Worm (Caenorhabditis elegans): Measurements from ENCODE around the gene str-7.

The str-7 gene

ce11 chrV:16099441-16099840, at the start of gene str-7:
TSS of gene str-7 (minus strand) at chrV:16099541.
- TF ChIP-seq nhr-76 (tag; optimal IDR thresholded peaks at IDR 0.05): no peak
- no peak for TF ChIP-seq aha-1 (tag)
- no peak for TF ChIP-seq nhr-111 (GFP tag; optimal IDR thresholded peaks at IDR 0.05)
- TF ChIP-seq lin-39 (tag; optimal IDR thresholded peaks at IDR 0.05): no peak
- TF ChIP-seq hif-1 (tag; optimal IDR thresholded peaks at IDR 0.05): no peak
- TF ChIP-seq D1046.2 (GFP tag; IDR thresholded peaks at IDR 0.05): no peak
- no peak for TF ChIP-seq zip-11 (GFP tag; IDR thresholded peaks at IDR 0.05)
- TF ChIP-seq set-16 (GFP tag; IDR thresholded peaks at IDR 0.05): no peak
- TF ChIP-seq nhr-11 (tag; optimal IDR thresholded peaks at IDR 0.05): no peak
- no peak for TF ChIP-seq mep-1 (tag; optimal IDR thresholded peaks at IDR 0.05)
- TF ChIP-seq dmd-9 (GFP tag; IDR thresholded peaks at IDR 0.05): no peak
- TF ChIP-seq Y5F2A.4 (GFP tag; optimal IDR thresholded peaks at IDR 0.05): no peak
- TF ChIP-seq mes-2 (tag; optimal IDR thresholded peaks at IDR 0.05; ENCODE audit: poor library complexity, severe bottlenecking): no peak
- TF ChIP-seq lir-3 (tag; optimal IDR thresholded peaks at IDR 0.05): no peak
- TF ChIP-seq cey-2 (tag; optimal IDR thresholded peaks at IDR 0.05; ENCODE audit: borderline replicate concordance, insufficient read depth): no peak
- no peak for TF ChIP-seq lin-1 (GFP tag; IDR thresholded peaks at IDR 0.05)
- TF ChIP-seq lin-15B (tag; optimal IDR thresholded peaks at IDR 0.05): no peak
- no peak for TF ChIP-seq ceh-28 (tag; optimal IDR thresholded peaks at IDR 0.05)
- TF ChIP-seq ZK337.2 (GFP tag; IDR thresholded peaks at IDR 0.05): no peak

DNA sequence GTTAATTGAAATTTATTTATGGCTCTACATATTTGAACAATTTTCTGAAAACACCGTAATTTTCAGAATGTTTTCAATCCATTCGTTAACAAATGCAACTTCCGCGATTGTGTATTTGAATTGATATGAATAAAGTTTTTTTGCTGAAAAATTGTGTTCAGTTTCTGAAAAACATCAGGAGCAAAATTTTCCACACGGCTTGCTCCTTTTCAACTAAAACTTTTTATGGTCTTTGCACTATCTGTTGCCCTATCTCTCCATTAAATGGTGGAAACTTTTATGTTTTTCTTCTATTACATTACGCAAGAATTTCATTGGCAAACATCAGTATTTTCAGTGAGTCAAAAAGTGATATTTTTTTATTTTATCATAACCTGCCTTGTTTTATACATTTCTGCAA, 49.5 kb upstream of the str-7 start, which contains the start of gene F10A3.4:
F10A3.4 (plus strand) TSS at position 301 of the 400 bp plus-strand sequence.
- TF ChIP-seq mxl-2 (GFP tag; conservative IDR thresholded peaks at IDR 0.05): no peak
- TF ChIP-seq gei-8 (GFP tag; optimal IDR thresholded peaks at IDR 0.05): no peak
- no peak for TF ChIP-seq dpl-1 (GFP tag; optimal IDR thresholded peaks at IDR 0.05)
- TF ChIP-seq madf-9 (GFP tag; conservative IDR thresholded peaks at IDR 0.05): no peak
- no peak for TF ChIP-seq saeg-2 (GFP tag; IDR thresholded peaks at IDR 0.05)
- TF ChIP-seq R02D3.7 (tag; optimal IDR thresholded peaks at IDR 0.05): no peak
- no peak for TF ChIP-seq Y75B8A.6 (GFP tag; IDR thresholded peaks at IDR 0.05)
- TF ChIP-seq egl-43 (GFP tag; IDR thresholded peaks at IDR 0.05): no peak

DNA sequence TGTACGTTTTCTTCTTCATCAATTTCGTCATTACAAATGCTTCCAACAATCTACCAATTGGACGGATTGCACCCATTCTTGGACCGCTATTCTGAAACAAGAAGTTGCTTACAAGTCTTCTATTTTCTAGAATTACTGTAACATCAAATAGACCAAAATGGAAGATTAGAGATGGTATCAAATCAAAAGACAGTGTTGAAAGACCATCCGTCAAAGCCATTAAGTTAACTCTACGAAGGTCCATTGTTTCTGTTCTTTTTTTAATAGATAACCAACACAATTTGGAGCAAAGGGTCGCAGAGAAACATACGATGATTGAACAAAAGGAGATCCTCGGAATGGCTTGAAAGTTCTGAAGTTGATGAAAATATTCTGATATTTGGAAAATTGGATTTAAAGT, 45.7 kb upstream of the str-7 start:
- TF ChIP-seq unc-62 (GFP tag; optimal IDR thresholded peaks at IDR 0.05 in 1 of 2) (peak in 1 of 2 experiments; percentile 91), unc-62 (tag; optimal IDR thresholded peaks at IDR 0.05) (no peak), lin-29 (GFP tag; IDR thresholded peaks at IDR 0.05) (no peak)

DNA sequence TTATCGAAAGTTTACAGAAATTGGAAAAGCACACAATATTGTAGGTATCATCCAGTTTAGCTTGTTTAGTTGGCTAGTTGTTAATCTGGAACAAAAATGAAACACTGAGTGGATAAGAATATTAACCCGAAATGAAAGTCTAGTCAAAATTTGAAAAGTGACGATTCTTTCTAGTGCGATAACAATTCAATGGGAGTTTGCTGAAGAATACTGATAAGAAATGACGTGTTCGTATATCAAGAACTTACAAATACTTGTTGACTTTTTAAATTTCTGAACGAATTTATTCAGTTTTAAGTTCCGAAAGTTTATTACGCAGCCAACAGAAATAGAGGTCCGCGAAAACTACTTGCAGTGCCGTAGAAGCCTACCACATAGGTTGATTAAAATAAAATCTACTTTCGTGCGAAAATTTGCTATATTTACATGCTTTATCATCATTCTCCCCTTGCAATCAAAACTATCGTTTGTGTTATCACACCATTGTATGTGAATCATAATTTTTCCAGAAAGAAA, 43.8 kb upstream of the str-7 start, which contains the start of gene fbxa-88:
fbxa-88 (minus strand) TSS at position 51 of the 516 bp plus-strand sequence.
- TF ChIP-seq fos-1 (tag; optimal IDR thresholded peaks at IDR 0.05): no peak
- TF ChIP-seq nhr-77 (tag; optimal IDR thresholded peaks at IDR 0.05): peak; percentile 41
- no peak for TF ChIP-seq pha-4 (GFP tag; IDR thresholded peaks at IDR 0.05)
- no peak for TF ChIP-seq pha-4 (tag; optimal IDR thresholded peaks at IDR 0.05)
- TF ChIP-seq hmg-1.1 (GFP tag; IDR thresholded peaks at IDR 0.05): no peak
- peak; percentile 52; the same call in 1 of the 2 replicates for TF ChIP-seq dmd-6 (GFP tag; IDR thresholded peaks at IDR 0.05)
- TF ChIP-seq unc-39 (tag; optimal IDR thresholded peaks at IDR 0.05): no peak
- TF ChIP-seq daf-12 (tag; optimal IDR thresholded peaks at IDR 0.05): no peak
- TF ChIP-seq ceh-32 (tag; optimal IDR thresholded peaks at IDR 0.05; ENCODE audit: poor library complexity): no peak
- TF ChIP-seq nhr-25 (tag; optimal IDR thresholded peaks at IDR 0.05; ENCODE audit: borderline replicate concordance, insufficient read depth): no peak
- TF ChIP-seq dmd-9 (GFP tag; IDR thresholded peaks at IDR 0.05): no peak
- TF ChIP-seq ZK337.2 (GFP tag; IDR thresholded peaks at IDR 0.05): no peak
- no peak for TF ChIP-seq nhr-76 (tag; optimal IDR thresholded peaks at IDR 0.05)
- no peak for TF ChIP-seq daf-16 (GFP tag; optimal IDR thresholded peaks at IDR 0.05)
- no peak for TF ChIP-seq daf-16 (tag; optimal IDR thresholded peaks at IDR 0.05)
- TF ChIP-seq egl-27 (tag; optimal IDR thresholded peaks at IDR 0.05): no peak
- no peak for TF ChIP-seq mdl-1 (tag; optimal IDR thresholded peaks at IDR 0.05)
- no peak for TF ChIP-seq lin-15B (tag; optimal IDR thresholded peaks at IDR 0.05)
- TF ChIP-seq set-16 (GFP tag; IDR thresholded peaks at IDR 0.05): no peak
- TF ChIP-seq lin-38 (GFP tag; IDR thresholded peaks at IDR 0.05): no peak
- TF ChIP-seq aly-2 (tag; optimal IDR thresholded peaks at IDR 0.05): no peak
- no peak for TF ChIP-seq ama-1 (optimal IDR thresholded peaks at IDR 0.05)
- peak in 1 of 2 experiments; percentile 4 for TF ChIP-seq unc-62 (GFP tag; optimal IDR thresholded peaks at IDR 0.05 in 1 of 2)
- no peak for TF ChIP-seq unc-62 (tag; optimal IDR thresholded peaks at IDR 0.05)

Measured in whole organism, L4 larva.